Worm (Caenorhabditis elegans) whole organism, young adult: ENCODE measurements around the gene tmem-24.

Experiments
- B0261.1 ChIP-seq: sonication (generic microtip); optimal IDR thresholded peaks from 2 replicates; lab custom pipeline; 2016; ENCODE audit warnings: mild to moderate bottlenecking, missing genetic modification characterization, moderate library complexity, missing compliant biosample characterization
- F39B2.1 ChIP-seq: fragments of 200-800 bp; sonication (Bioruptor generic); IDR thresholded peaks from 2 replicates; pipeline ENCODE4 v1.3.6; 2022; ENCODE audit warnings: missing genetic modification reagents, missing genetic modification characterization, missing compliant biosample characterization
- ama-1 ChIP-seq, 3 experiments: fragments of 150-350 bp in 1 of 3; sonication (generic microtip) in 2 of 3; optimal IDR thresholded peaks; 2 replicates each; lab custom pipeline; 2014 to 2018; ENCODE audit warnings: missing biosample characterization in 2 of 3, missing genetic modification characterization in 2 of 3, missing genetic modification reagents in 2 of 3
- dox-1 ChIP-seq: fragments of 200-800 bp; sonication (Bioruptor generic); IDR thresholded peaks from 2 replicates; pipeline ENCODE4 v1.3.6; 2022; ENCODE audit warnings: missing genetic modification reagents, missing genetic modification characterization, missing compliant biosample characterization
- dpff-1 ChIP-seq: sonication (generic microtip); optimal IDR thresholded peaks from 2 replicates; lab custom pipeline; 2017; ENCODE audit warnings: mild to moderate bottlenecking, missing genetic modification characterization, missing compliant biosample characterization
- mcd-1 ChIP-seq: fragments of 200-800 bp; sonication (Bioruptor generic); IDR thresholded peaks from 2 replicates; pipeline ENCODE4 v1.3.6; 2022; ENCODE audit warnings: missing genetic modification reagents, missing genetic modification characterization, missing compliant biosample characterization
- nfya-1 ChIP-seq: sonication (generic microtip); optimal IDR thresholded peaks from 2 replicates; lab custom pipeline; 2017; ENCODE audit warnings: antibody characterized with exemption, missing compliant biosample characterization, missing genetic modification characterization, borderline replicate concordance; ENCODE audit not compliant: insufficient read depth
- nhr-27 ChIP-seq: fragments of 200-800 bp; sonication (Bioruptor generic); optimal IDR thresholded peaks from 2 replicates; lab custom pipeline; 2018; ENCODE audit warnings: mild to moderate bottlenecking, missing genetic modification characterization, moderate library complexity, missing compliant biosample characterization
- nhr-80 ChIP-seq: sonication (generic microtip); optimal IDR thresholded peaks from 2 replicates; lab custom pipeline; 2016; ENCODE audit warnings: missing genetic modification characterization, missing compliant biosample characterization
- sea-2 ChIP-seq: fragments of 200-800 bp; sonication (Bioruptor generic); IDR thresholded peaks from 2 replicates; pipeline ENCODE4 v1.3.6; 2022; ENCODE audit warnings: missing genetic modification characterization, missing compliant biosample characterization
- snpc-1.3 ChIP-seq: sonication (generic microtip); optimal IDR thresholded peaks from 2 replicates; lab custom pipeline; 2017; ENCODE audit warnings: missing genetic modification characterization, mild to moderate bottlenecking, missing compliant biosample characterization, antibody characterized with exemption, moderate library complexity, missing genotype, missing genetic modification reagents; ENCODE audit not compliant: insufficient read depth
- snpc-3.4 ChIP-seq: sonication (generic microtip); optimal IDR thresholded peaks from 2 replicates; lab custom pipeline; 2017; ENCODE audit warnings: missing genetic modification characterization, mild to moderate bottlenecking, missing compliant biosample characterization, antibody characterized with exemption, moderate library complexity, missing genotype, missing genetic modification reagents
- unc-62 ChIP-seq: fragments of 150-350 bp; optimal IDR thresholded peaks from 2 replicates; lab custom pipeline; 2014; ENCODE audit warnings: missing biosample characterization, missing genetic modification reagents, missing genetic modification characterization

ce11 chrX:3590510-3590909 is 54.2 kb downstream of the tmem-24 start:
- TF ChIP-seq nhr-80 (tag; lab: Kevin White, UChicago) (no peak), nfya-1 (tag; lab: Kevin White, UChicago) (no peak), B0261.1 (no peak), sea-2 (GFP tag; lab: Robert Waterston, UW) (no peak), dpff-1 (tag; lab: Kevin White, UChicago) (no peak), ama-1 (optimal IDR thresholded peaks at IDR 0.05; lab: Kevin White, UChicago) (no peak), ama-1 (GFP tag; optimal IDR thresholded peaks at IDR 0.05; lab: Kevin White, UChicago) (no peak), dox-1 (GFP tag; lab: Robert Waterston, UW) (no peak), snpc-1.3 (no peak), F39B2.1 (GFP tag; lab: Robert Waterston, UW) (no peak), snpc-3.4 (tag; lab: Kevin White, UChicago) (no peak), mcd-1 (GFP tag; lab: Robert Waterston, UW) (no peak), nhr-27 (no peak), unc-62 (GFP tag; lab: Kevin White, UChicago) (no peak)
